Fruit fly (Drosophila melanogaster) whole organism, embryonic: ENCODE results near the gene osy.

ENCODE experiments used
- Bdp1 ChIP-seq: fragments of 200-800 bp; sonication (Bioruptor generic); optimal IDR thresholded peaks from 3 replicates; lab custom pipeline; 2016; ENCODE audit warnings: missing biosample characterization, missing genetic modification characterization
- Blimp-1 ChIP-seq: fragments of 200-800 bp; sonication (Bioruptor generic); optimal IDR thresholded peaks from 3 replicates; lab custom pipeline; 2018; ENCODE audit warnings: missing biosample characterization, missing genetic modification characterization, mild to moderate bottlenecking, moderate library complexity, missing genetic modification reagents
- CG10431 ChIP-seq: fragments of 200-800 bp; sonication (Bioruptor generic); optimal IDR thresholded peaks from 3 replicates; lab custom pipeline; 2018; ENCODE audit warnings: missing biosample characterization, mild to moderate bottlenecking, missing genetic modification characterization
- CG10462 ChIP-seq: fragments of 200-800 bp; sonication (Bioruptor generic); optimal IDR thresholded peaks from 2 replicates; lab custom pipeline; 2016; ENCODE audit warnings: missing biosample characterization, missing genetic modification characterization
- CG11456 ChIP-seq: fragments of 200-800 bp; sonication (Bioruptor generic); IDR thresholded peaks from 3 replicates; pipeline ENCODE4 v1.3.6; 2022; ENCODE audit warnings: missing biosample characterization, missing genetic modification characterization
- CG12942 ChIP-seq: fragments of 200-800 bp; sonication (Bioruptor generic); optimal IDR thresholded peaks from 3 replicates; lab custom pipeline; 2016; ENCODE audit warnings: missing biosample characterization, missing genetic modification characterization
- CG14441 ChIP-seq: fragments of 200-800 bp; sonication (Bioruptor generic); IDR thresholded peaks from 2 replicates; pipeline ENCODE4 v1.3.6; 2022; ENCODE audit warnings: missing biosample characterization, missing genetic modification characterization
- CG1603 ChIP-seq: fragments of 200-800 bp; sonication (Bioruptor generic); optimal IDR thresholded peaks from 2 replicates; lab custom pipeline; 2019; ENCODE audit warnings: missing biosample characterization, mild to moderate bottlenecking, missing genetic modification characterization, moderate library complexity
- CG16779 ChIP-seq: fragments of 200-800 bp; sonication (Bioruptor generic); IDR thresholded peaks from 2 replicates; pipeline ENCODE4 v1.3.6; 2022; ENCODE audit warnings: missing biosample characterization, missing genetic modification characterization
- CG18764 ChIP-seq: fragments of 200-800 bp; sonication (Bioruptor generic); optimal IDR thresholded peaks from 3 replicates; lab custom pipeline; 2016; ENCODE audit warnings: missing biosample characterization, missing genetic modification characterization
- CG34224 ChIP-seq: fragments of 200-800 bp; sonication (Bioruptor generic); IDR thresholded peaks from 3 replicates; pipeline ENCODE4 v1.3.6; 2022; ENCODE audit warnings: missing biosample characterization, missing genetic modification characterization; ENCODE audit not compliant: partially characterized antibody
- CG6654 ChIP-seq: fragments of 200-800 bp; sonication (Bioruptor generic); optimal IDR thresholded peaks from 2 replicates; lab custom pipeline; 2017; ENCODE audit warnings: missing biosample characterization, mild to moderate bottlenecking, missing genetic modification characterization
- CG6791 ChIP-seq: fragments of 200-800 bp; sonication (Bioruptor generic); IDR thresholded peaks from 3 replicates; pipeline ENCODE4 v1.3.6; 2022; ENCODE audit warnings: missing biosample characterization, missing genetic modification characterization; ENCODE audit not compliant: partially characterized antibody
- CG6854 ChIP-seq: fragments of 200-800 bp; sonication (Bioruptor generic); optimal IDR thresholded peaks from 3 replicates; lab custom pipeline; 2017; ENCODE audit warnings: missing biosample characterization, mild to moderate bottlenecking, missing genetic modification characterization
- CG7357 ChIP-seq: fragments of 200-800 bp; sonication (Bioruptor generic); IDR thresholded peaks from 3 replicates; pipeline ENCODE4 v1.3.6; 2022; ENCODE audit warnings: missing biosample characterization, missing genetic modification characterization
- CG9609 ChIP-seq: fragments of 200-800 bp; sonication (Bioruptor generic); optimal IDR thresholded peaks from 3 replicates; lab custom pipeline; 2016; ENCODE audit warnings: missing biosample characterization, missing genetic modification characterization
- CG9932 ChIP-seq: fragments of 200-800 bp; sonication (Bioruptor generic); IDR thresholded peaks from 2 replicates; pipeline ENCODE4 v1.3.6; 2022; ENCODE audit warnings: missing biosample characterization, missing genetic modification characterization
- Chrac-16 ChIP-seq: fragments of 200-800 bp; sonication (Bioruptor generic); optimal IDR thresholded peaks from 3 replicates; lab custom pipeline; 2016; ENCODE audit warnings: missing biosample characterization, missing genetic modification characterization
- HLH3B ChIP-seq: fragments of 200-800 bp; sonication (Bioruptor generic); IDR thresholded peaks from 2 replicates; pipeline ENCODE4 v1.3.6; 2022; ENCODE audit warnings: missing biosample characterization, missing genetic modification characterization
- Hr78 ChIP-seq, 2 experiments: fragments of 200-800 bp in 1 of 2; fragments of >200 bp in 1 of 2; sonication (Bioruptor generic) in 1 of 2; optimal IDR thresholded peaks; 2 replicates each; lab custom pipeline; 2017 to 2019; ENCODE audit warnings: missing biosample characterization in 2 of 2, missing genetic modification characterization in 2 of 2, mild to moderate bottlenecking in 1 of 2, moderate library complexity in 1 of 2
- Hsf ChIP-seq: fragments of 200-800 bp; sonication (Bioruptor generic); optimal IDR thresholded peaks from 3 replicates; lab custom pipeline; 2016; ENCODE audit warnings: missing biosample characterization, missing genetic modification characterization
- Kr ChIP-seq: fragments of 200-800 bp; sonication (Bioruptor generic); optimal IDR thresholded peaks from 2 replicates; lab custom pipeline; 2017; ENCODE audit warnings: missing biosample characterization, mild to moderate bottlenecking, missing genetic modification characterization
- Mrtf ChIP-seq: fragments of 200-800 bp; sonication (Bioruptor generic); IDR thresholded peaks from 3 replicates; pipeline ENCODE4 v1.3.6; 2022; ENCODE audit warnings: missing biosample characterization, missing genetic modification characterization
- NFAT ChIP-seq: fragments of 200-800 bp; sonication (Bioruptor generic); IDR thresholded peaks from 2 replicates; pipeline ENCODE4 v1.3.6; 2022; ENCODE audit warnings: missing biosample characterization, missing genetic modification characterization
- Ptx1 ChIP-seq: fragments of 200-800 bp; sonication (Bioruptor generic); IDR thresholded peaks from 2 replicates; pipeline ENCODE4 v1.3.6; 2022; ENCODE audit warnings: missing biosample characterization, missing genetic modification characterization
- Rfx ChIP-seq: fragments of 200-800 bp; sonication (Bioruptor generic); IDR thresholded peaks from 2 replicates; pipeline ENCODE4 v1.3.6; 2022; ENCODE audit warnings: missing biosample characterization, missing genetic modification characterization
- Spps ChIP-seq: fragments of 200-800 bp; sonication (Bioruptor generic); optimal IDR thresholded peaks from 2 replicates; lab custom pipeline; 2018; ENCODE audit warnings: missing biosample characterization, mild to moderate bottlenecking, missing genetic modification characterization
- TFAM ChIP-seq: fragments of 200-800 bp; sonication (Bioruptor generic); optimal IDR thresholded peaks from 2 replicates; lab custom pipeline; 2017; ENCODE audit warnings: missing biosample characterization, missing genetic modification characterization, inconsistent platforms
- Xrp1 ChIP-seq: fragments of 200-800 bp; sonication (Bioruptor generic); IDR thresholded peaks from 2 replicates; pipeline ENCODE4 v1.3.6; 2022; ENCODE audit warnings: missing biosample characterization, missing genetic modification characterization
- ara ChIP-seq: fragments of 200-800 bp; sonication (Bioruptor generic); IDR thresholded peaks from 2 replicates; pipeline ENCODE4 v1.3.6; 2022; ENCODE audit warnings: missing biosample characterization, missing genetic modification characterization
- ase ChIP-seq: fragments of 200-800 bp; sonication (Bioruptor generic); IDR thresholded peaks from 3 replicates; pipeline ENCODE4 v1.3.6; 2022; ENCODE audit warnings: missing biosample characterization, missing genetic modification characterization
- cad ChIP-seq: fragments of >200 bp; optimal IDR thresholded peaks from 2 replicates; lab custom pipeline; 2017; ENCODE audit warnings: missing biosample characterization, missing genetic modification characterization
- ci ChIP-seq: fragments of 200-800 bp; sonication (Bioruptor generic); IDR thresholded peaks from 3 replicates; pipeline ENCODE4 v1.3.6; 2022; ENCODE audit warnings: missing biosample characterization, missing genetic modification characterization
- dmrt11E ChIP-seq: fragments of 200-800 bp; sonication (Bioruptor generic); optimal IDR thresholded peaks from 3 replicates; lab custom pipeline; 2018; ENCODE audit warnings: missing biosample characterization, mild to moderate bottlenecking, missing genetic modification characterization, moderate library complexity
- eve ChIP-seq, 2 experiments: fragments of >200 bp; optimal IDR thresholded peaks; 2 replicates each; lab custom pipeline; 2017; ENCODE audit warnings: missing biosample characterization in 2 of 2, missing genetic modification characterization in 2 of 2
- fd96Cb ChIP-seq: fragments of 200-800 bp; sonication (Bioruptor generic); optimal IDR thresholded peaks from 2 replicates; lab custom pipeline; 2018; ENCODE audit warnings: missing biosample characterization, mild to moderate bottlenecking, missing genetic modification characterization, moderate library complexity
- grn ChIP-seq: fragments of 200-800 bp; sonication (Bioruptor generic); optimal IDR thresholded peaks from 3 replicates; lab custom pipeline; 2017; ENCODE audit warnings: missing biosample characterization, missing genetic modification characterization
- gro ChIP-seq: fragments of 200-800 bp; sonication (Bioruptor generic); optimal IDR thresholded peaks from 2 replicates; lab custom pipeline; 2016; ENCODE audit warnings: missing biosample characterization, missing genetic modification characterization
- ham ChIP-seq: fragments of 200-800 bp; sonication (Bioruptor generic); IDR thresholded peaks from 2 replicates; pipeline ENCODE4 v1.3.6; 2022; ENCODE audit warnings: missing biosample characterization, missing genetic modification characterization
- hb ChIP-seq: fragments of 200-800 bp; sonication (Bioruptor generic); IDR thresholded peaks from 3 replicates; pipeline ENCODE4 v1.3.6; 2022; ENCODE audit warnings: missing biosample characterization, missing genetic modification characterization; ENCODE audit not compliant: partially characterized antibody
- hbn ChIP-seq: fragments of 200-800 bp; sonication (Bioruptor generic); IDR thresholded peaks from 2 replicates; pipeline ENCODE4 v1.3.6; 2022; ENCODE audit warnings: missing biosample characterization, missing genetic modification characterization; ENCODE audit not compliant: partially characterized antibody
- ind ChIP-seq: fragments of 200-800 bp; sonication (Bioruptor generic); optimal IDR thresholded peaks from 3 replicates; lab custom pipeline; 2016; ENCODE audit warnings: missing biosample characterization, missing genetic modification characterization
- insv ChIP-seq, 2 experiments: fragments of 200-800 bp; sonication (Bioruptor generic); optimal IDR thresholded peaks; 3 replicates each; lab custom pipeline; 2016 to 2018; ENCODE audit warnings: missing biosample characterization in 2 of 2, missing genetic modification characterization in 2 of 2
- lab ChIP-seq: fragments of 200-800 bp; sonication (Bioruptor generic); optimal IDR thresholded peaks from 3 replicates; lab custom pipeline; 2017; ENCODE audit warnings: missing biosample characterization, missing genetic modification characterization, mild to moderate bottlenecking, moderate library complexity, missing genetic modification reagents
- mam ChIP-seq: fragments of 200-800 bp; sonication (Bioruptor generic); optimal IDR thresholded peaks from 3 replicates; lab custom pipeline; 2016; ENCODE audit warnings: missing biosample characterization, missing genetic modification characterization
- pan ChIP-seq, 4 experiments: fragments of >200 bp in 3 of 4; fragments of 200-800 bp in 1 of 4; sonication (Bioruptor generic) in 1 of 4; optimal IDR thresholded peaks in 3 of 4; IDR thresholded peaks in 1 of 4; 2 replicates each; pipeline versions ENCODE4 v1.3.6 to Lab custom; 2017 to 2022; ENCODE audit warnings: missing biosample characterization in 2 of 4, missing genetic modification characterization in 2 of 4, mixed read lengths in 1 of 4
- peb ChIP-seq: fragments of 200-800 bp; sonication (Bioruptor generic); IDR thresholded peaks from 2 replicates; pipeline ENCODE4 v1.3.6; 2022; ENCODE audit warnings: missing biosample characterization, missing genetic modification characterization
- sisA ChIP-seq: fragments of 200-800 bp; sonication (Bioruptor generic); IDR thresholded peaks from 2 replicates; pipeline ENCODE4 v1.3.6; 2022; ENCODE audit warnings: missing biosample characterization, missing genetic modification characterization
- ssp ChIP-seq: fragments of 200-800 bp; sonication (Bioruptor generic); IDR thresholded peaks from 2 replicates; pipeline ENCODE4 v1.3.6; 2022; ENCODE audit warnings: missing biosample characterization, missing genetic modification characterization
- tup ChIP-seq: fragments of 200-800 bp; sonication (Bioruptor generic); optimal IDR thresholded peaks from 2 replicates; lab custom pipeline; 2016; ENCODE audit warnings: missing biosample characterization, mild to moderate bottlenecking, missing genetic modification characterization, moderate library complexity
- wor ChIP-seq: fragments of 200-800 bp; sonication (Bioruptor generic); IDR thresholded peaks from 2 replicates; pipeline ENCODE4 v1.3.6; 2022; ENCODE audit warnings: missing biosample characterization, missing genetic modification characterization

The osy gene

DNA sequence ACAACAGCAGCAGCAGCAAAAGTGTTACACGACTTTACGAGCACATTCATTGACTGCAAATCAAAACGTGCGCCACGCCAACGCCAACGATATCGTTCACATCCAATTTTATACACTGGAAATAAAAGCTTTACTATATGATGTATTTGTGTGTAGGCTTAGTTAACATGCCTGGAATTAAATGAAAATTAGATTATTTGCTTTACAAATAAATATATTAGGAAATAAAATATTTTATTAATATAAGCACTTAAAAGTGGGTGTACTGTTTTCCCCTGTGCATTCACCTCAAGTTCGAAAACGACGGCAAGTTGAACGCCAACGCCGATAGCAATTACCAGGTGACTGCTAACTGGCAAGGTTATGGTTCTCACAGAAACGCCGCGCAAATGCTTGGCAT lies 91.6 kb downstream of the osy start (continued):
- TF ChIP-seq CG10431 (no peak), pan (optimal IDR thresholded peaks at IDR 0.05; lab: Kevin White, UChicago) (no peak), pan (GFP tag; optimal IDR thresholded peaks at IDR 0.05 in 1 of 2, IDR thresholded peaks at IDR 0.05 in 1 of 2) (peak in 1 of 2 experiments; percentile 50), Ptx1 (GFP tag; lab: Robert Waterston, UW) (peak; percentile 62), CG16779 (GFP tag; lab: Robert Waterston, UW) (no peak), ci (GFP tag; lab: Robert Waterston, UW) (no peak), Mrtf (GFP tag; lab: Robert Waterston, UW) (peak; percentile 41; the same call in 1 of the 3 replicates), ase (GFP tag; lab: Robert Waterston, UW) (peak; percentile 47; the same call in 1 of the 3 replicates), Xrp1 (GFP tag; lab: Robert Waterston, UW) (no peak), ssp (peak; percentile 39; the same call in 1 of the 2 replicates), Kr (GFP tag; lab: Kevin White, UChicago) (no peak), hb (GFP tag; lab: Robert Waterston, UW) (no peak), CG34224 (no peak), CG7357 (GFP tag; lab: Robert Waterston, UW) (0 out of 3 replicates have a peak, but pooled peaks have one; percentile 35), CG6654 (GFP tag; lab: Kevin White, UChicago) (no peak), insv (GFP tag; optimal IDR thresholded peaks at IDR 0.05; lab: Kevin White, UChicago) (no peak), CG12942 (GFP tag; lab: Kevin White, UChicago) (no peak), wor (no peak), peb (GFP tag; lab: Robert Waterston, UW) (no peak), mam (GFP tag; lab: Kevin White, UChicago) (no peak), CG10462 (no peak), ind (GFP tag; lab: Kevin White, UChicago) (peak; percentile 21), CG14441 (GFP tag; lab: Robert Waterston, UW) (peak; percentile 60), TFAM (GFP tag; lab: Kevin White, UChicago) (no peak), Blimp-1 (GFP tag; lab: Kevin White, UChicago) (no peak), Bdp1 (GFP tag; lab: Kevin White, UChicago) (no peak), CG9609 (GFP tag; lab: Kevin White, UChicago) (no peak), tup (GFP tag; lab: Kevin White, UChicago) (no peak), grn (GFP tag; lab: Kevin White, UChicago) (no peak), Chrac-16 (GFP tag; lab: Kevin White, UChicago) (no peak), CG9932 (GFP tag; lab: Robert Waterston, UW) (no peak), CG6854 (no peak), hbn (GFP tag; lab: Robert Waterston, UW) (no peak), lab (peak; percentile 43), CG1603 (tag; lab: Kevin White, UChicago) (no peak), ara (GFP tag; lab: Robert Waterston, UW) (no peak), CG11456 (0 out of 3 replicates have a peak, but pooled peaks have one; percentile 30), dmrt11E (tag; lab: Kevin White, UChicago) (no peak), gro (no peak), fd96Cb (peak; percentile 15), cad (GFP tag; lab: Kevin White, UChicago) (no peak), CG6791 (GFP tag; lab: Robert Waterston, UW) (no peak), Rfx (GFP tag; lab: Robert Waterston, UW) (0 out of 2 replicates have a peak, but pooled peaks have one; percentile 21), HLH3B (GFP tag; lab: Robert Waterston, UW) (peak; percentile 61; the same call in 1 of the 2 replicates), Hsf (GFP tag; lab: Kevin White, UChicago) (no peak), CG18764 (GFP tag; lab: Kevin White, UChicago) (no peak), sisA (GFP tag; lab: Robert Waterston, UW) (0 out of 2 replicates have a peak, but pooled peaks have one; percentile 37), ham (no peak), NFAT (GFP tag; lab: Robert Waterston, UW) (no peak), Hr78 (GFP tag; optimal IDR thresholded peaks at IDR 0.05; lab: Kevin White, UChicago) (no peak), Spps (tag; lab: Kevin White, UChicago) (no peak), eve (GFP tag; optimal IDR thresholded peaks at IDR 0.05; lab: Kevin White, UChicago) (no peak)
